Fruit fly (Drosophila melanogaster) whole organism, embryonic: ENCODE data around the gene ckd.

Source experiments
- CG10565 ChIP-seq: fragments of 200-800 bp; sonication (Bioruptor generic); optimal IDR thresholded peaks from 3 replicates; lab custom pipeline; 2016; ENCODE audit warnings: missing biosample characterization, mild to moderate bottlenecking, missing genetic modification characterization
- CG10654 ChIP-seq: fragments of 200-800 bp; sonication (Bioruptor generic); optimal IDR thresholded peaks from 2 replicates; lab custom pipeline; 2016; ENCODE audit warnings: missing biosample characterization, missing genetic modification characterization
- CG11696 ChIP-seq: fragments of 200-800 bp; sonication (Bioruptor generic); IDR thresholded peaks from 2 replicates; pipeline ENCODE4 v1.3.6; 2022; ENCODE audit warnings: missing biosample characterization, missing genetic modification characterization
- CG12219 ChIP-seq: fragments of 200-800 bp; sonication (Bioruptor generic); optimal IDR thresholded peaks from 3 replicates; lab custom pipeline; 2018; ENCODE audit warnings: missing biosample characterization, mild to moderate bottlenecking, missing genetic modification characterization
- CG12744 ChIP-seq: fragments of 200-800 bp; sonication (Bioruptor generic); optimal IDR thresholded peaks from 2 replicates; lab custom pipeline; 2016; ENCODE audit warnings: missing biosample characterization, missing genetic modification characterization
- CG15073 ChIP-seq: fragments of 200-800 bp; sonication (Bioruptor generic); optimal IDR thresholded peaks from 2 replicates; lab custom pipeline; 2016; ENCODE audit warnings: missing biosample characterization, missing genetic modification characterization
- CG1529 ChIP-seq: fragments of 200-800 bp; sonication (Bioruptor generic); optimal IDR thresholded peaks from 3 replicates; lab custom pipeline; 2018; ENCODE audit warnings: missing biosample characterization, missing genetic modification characterization
- CG16863 ChIP-seq: fragments of 200-800 bp; sonication (Bioruptor generic); optimal IDR thresholded peaks from 3 replicates; lab custom pipeline; 2016; ENCODE audit warnings: missing biosample characterization, missing genetic modification characterization
- CG17385 ChIP-seq: fragments of 200-800 bp; sonication (Bioruptor generic); optimal IDR thresholded peaks from 3 replicates; lab custom pipeline; 2018; ENCODE audit warnings: missing biosample characterization, mild to moderate bottlenecking, missing genetic modification characterization
- CG17568 ChIP-seq: fragments of 200-800 bp; sonication (Bioruptor generic); optimal IDR thresholded peaks from 2 replicates; lab custom pipeline; 2018; ENCODE audit warnings: missing biosample characterization, mild to moderate bottlenecking, missing genetic modification characterization, moderate library complexity
- CG18619 ChIP-seq: fragments of 200-800 bp; sonication (Bioruptor generic); optimal IDR thresholded peaks from 3 replicates; lab custom pipeline; 2017; ENCODE audit warnings: missing biosample characterization, mild to moderate bottlenecking, missing genetic modification characterization
- CG33557 ChIP-seq: fragments of 200-800 bp; sonication (Bioruptor generic); optimal IDR thresholded peaks from 2 replicates; lab custom pipeline; 2019; ENCODE audit warnings: missing biosample characterization, mild to moderate bottlenecking, missing genetic modification characterization, moderate library complexity
- CG34224 ChIP-seq: fragments of 200-800 bp; sonication (Bioruptor generic); IDR thresholded peaks from 3 replicates; pipeline ENCODE4 v1.3.6; 2022; ENCODE audit warnings: missing biosample characterization, missing genetic modification characterization; ENCODE audit not compliant: partially characterized antibody
- CG3995 ChIP-seq: fragments of 200-800 bp; sonication (Bioruptor generic); optimal IDR thresholded peaks from 3 replicates; lab custom pipeline; 2016; ENCODE audit warnings: missing biosample characterization, missing genetic modification characterization
- CG4730 ChIP-seq: fragments of 200-800 bp; sonication (Bioruptor generic); IDR thresholded peaks from 2 replicates; pipeline ENCODE4 v1.3.6; 2022; ENCODE audit warnings: missing biosample characterization, missing genetic modification characterization
- CG5953 ChIP-seq: fragments of 200-800 bp; sonication (Bioruptor generic); IDR thresholded peaks from 2 replicates; pipeline ENCODE4 v1.3.6; 2022; ENCODE audit warnings: missing biosample characterization, missing genetic modification characterization
- CG6254 ChIP-seq: fragments of 200-800 bp; sonication (Bioruptor generic); optimal IDR thresholded peaks from 3 replicates; lab custom pipeline; 2017; ENCODE audit warnings: mild to moderate bottlenecking, missing biosample characterization, missing genetic modification reagents, missing genetic modification characterization
- CG7839 ChIP-seq: fragments of 200-800 bp; sonication (Bioruptor generic); optimal IDR thresholded peaks from 3 replicates; lab custom pipeline; 2018; ENCODE audit warnings: missing biosample characterization, mild to moderate bottlenecking, missing genetic modification characterization, moderate library complexity
- CG8281 ChIP-seq: fragments of 200-800 bp; sonication (Bioruptor generic); optimal IDR thresholded peaks from 2 replicates; lab custom pipeline; 2018; ENCODE audit warnings: missing biosample characterization, mild to moderate bottlenecking, missing genetic modification characterization, moderate library complexity
- CkIIα-i1 ChIP-seq: fragments of 200-800 bp; sonication (Bioruptor generic); IDR thresholded peaks from 2 replicates; pipeline ENCODE4 v1.3.6; 2022; ENCODE audit warnings: missing biosample characterization, missing genetic modification characterization
- Dfd ChIP-seq, 2 experiments: fragments of >200 bp; optimal IDR thresholded peaks; 2 replicates each; lab custom pipeline; 2017; ENCODE audit warnings: missing biosample characterization in 2 of 2, missing genetic modification characterization in 2 of 2
- Doc3 ChIP-seq: fragments of 200-800 bp; sonication (Bioruptor generic); IDR thresholded peaks from 3 replicates; pipeline ENCODE4 v1.3.6; 2022; ENCODE audit warnings: missing biosample characterization, missing genetic modification characterization; ENCODE audit not compliant: partially characterized antibody
- Drgx ChIP-seq: fragments of 200-800 bp; sonication (Bioruptor generic); IDR thresholded peaks from 2 replicates; pipeline ENCODE4 v1.3.6; 2022; ENCODE audit warnings: missing biosample characterization, missing genetic modification characterization
- Gsc ChIP-seq: fragments of 200-800 bp; sonication (Bioruptor generic); IDR thresholded peaks from 2 replicates; pipeline ENCODE4 v1.3.6; 2022; ENCODE audit warnings: missing biosample characterization, missing genetic modification characterization
- H15 ChIP-seq: fragments of 200-800 bp; sonication (Bioruptor generic); IDR thresholded peaks from 3 replicates; pipeline ENCODE4 v1.3.6; 2022; ENCODE audit warnings: missing biosample characterization, missing genetic modification characterization
- HLH54F ChIP-seq: fragments of 200-800 bp; sonication (Bioruptor generic); optimal IDR thresholded peaks from 3 replicates; lab custom pipeline; 2016; ENCODE audit warnings: missing biosample characterization, missing genetic modification characterization
- Hmr ChIP-seq: fragments of 200-800 bp; sonication (Bioruptor generic); optimal IDR thresholded peaks from 3 replicates; lab custom pipeline; 2017; ENCODE audit warnings: mild to moderate bottlenecking, missing biosample characterization, missing genetic modification reagents, missing genetic modification characterization
- NC2α ChIP-seq: fragments of 200-800 bp; sonication (Bioruptor generic); optimal IDR thresholded peaks from 2 replicates; lab custom pipeline; 2016; ENCODE audit warnings: missing biosample characterization, missing genetic modification characterization
- Oli ChIP-seq: fragments of 200-800 bp; sonication (Bioruptor generic); optimal IDR thresholded peaks from 2 replicates; lab custom pipeline; 2018; ENCODE audit warnings: missing biosample characterization, mild to moderate bottlenecking, missing genetic modification characterization, moderate library complexity
- Ravus ChIP-seq: fragments of 200-800 bp; sonication (Bioruptor generic); IDR thresholded peaks from 2 replicates; pipeline ENCODE4 v1.3.6; 2022; ENCODE audit warnings: missing biosample characterization, missing genetic modification characterization
- Rfx ChIP-seq: fragments of 200-800 bp; sonication (Bioruptor generic); IDR thresholded peaks from 2 replicates; pipeline ENCODE4 v1.3.6; 2022; ENCODE audit warnings: missing biosample characterization, missing genetic modification characterization
- Rx ChIP-seq: fragments of 200-800 bp; sonication (Bioruptor generic); IDR thresholded peaks from 2 replicates; pipeline ENCODE4 v1.3.6; 2022; ENCODE audit warnings: missing biosample characterization, missing genetic modification characterization
- Tbp ChIP-seq: fragments of >200 bp; optimal IDR thresholded peaks from 2 replicates; lab custom pipeline; 2018; ENCODE audit warnings: missing biosample characterization, missing genetic modification characterization
- ara ChIP-seq: fragments of 200-800 bp; sonication (Bioruptor generic); IDR thresholded peaks from 2 replicates; pipeline ENCODE4 v1.3.6; 2022; ENCODE audit warnings: missing biosample characterization, missing genetic modification characterization
- btn ChIP-seq: fragments of 200-800 bp; sonication (Bioruptor generic); optimal IDR thresholded peaks from 2 replicates; lab custom pipeline; 2016; ENCODE audit warnings: missing biosample characterization, missing genetic modification characterization
- caup ChIP-seq: fragments of 200-800 bp; sonication (Bioruptor generic); optimal IDR thresholded peaks from 3 replicates; lab custom pipeline; 2017; ENCODE audit warnings: missing biosample characterization, mild to moderate bottlenecking, missing genetic modification characterization, moderate library complexity; ENCODE audit not compliant: severe bottlenecking
- chm ChIP-seq: fragments of 200-800 bp; sonication (Bioruptor generic); IDR thresholded peaks from 2 replicates; pipeline ENCODE4 v1.3.6; 2022; ENCODE audit warnings: missing biosample characterization, missing genetic modification characterization
- dan ChIP-seq: fragments of 200-800 bp; sonication (Bioruptor generic); IDR thresholded peaks from 2 replicates; pipeline ENCODE4 v1.3.6; 2022; ENCODE audit warnings: missing biosample characterization, missing genetic modification characterization
- gfzf ChIP-seq: fragments of 200-800 bp; sonication (Bioruptor generic); optimal IDR thresholded peaks from 2 replicates; lab custom pipeline; 2016; ENCODE audit warnings: missing biosample characterization, mild to moderate bottlenecking, missing genetic modification characterization, moderate library complexity
- grau ChIP-seq: fragments of 200-800 bp; optimal IDR thresholded peaks from 3 replicates; lab custom pipeline; 2019; ENCODE audit warnings: missing biosample characterization, mild to moderate bottlenecking, missing genetic modification characterization, moderate library complexity
- gro ChIP-seq: fragments of 200-800 bp; sonication (Bioruptor generic); optimal IDR thresholded peaks from 2 replicates; lab custom pipeline; 2016; ENCODE audit warnings: missing biosample characterization, missing genetic modification characterization
- gsb-n ChIP-seq: fragments of 200-800 bp; sonication (Bioruptor generic); optimal IDR thresholded peaks from 3 replicates; lab custom pipeline; 2018; ENCODE audit warnings: missing biosample characterization, mild to moderate bottlenecking, missing genetic modification characterization
- kni ChIP-seq: fragments of 200-800 bp; sonication (Bioruptor generic); optimal IDR thresholded peaks from 3 replicates; lab custom pipeline; 2017; ENCODE audit warnings: mild to moderate bottlenecking, missing biosample characterization, missing genetic modification reagents, missing genetic modification characterization
- mld ChIP-seq: fragments of 200-800 bp; sonication (Bioruptor generic); IDR thresholded peaks from 3 replicates; pipeline ENCODE4 v1.3.6; 2022; ENCODE audit warnings: missing biosample characterization, missing genetic modification characterization; ENCODE audit not compliant: partially characterized antibody
- p53 ChIP-seq: fragments of 200-800 bp; sonication (Bioruptor generic); optimal IDR thresholded peaks from 2 replicates; lab custom pipeline; 2016; ENCODE audit warnings: missing biosample characterization, missing genetic modification characterization
- ro ChIP-seq: fragments of 200-800 bp; sonication (Bioruptor generic); IDR thresholded peaks from 2 replicates; pipeline ENCODE4 v1.3.6; 2022; ENCODE audit warnings: missing biosample characterization, missing genetic modification characterization
- schlank ChIP-seq: fragments of 200-800 bp; sonication (Bioruptor generic); optimal IDR thresholded peaks from 2 replicates; lab custom pipeline; 2018; ENCODE audit warnings: missing biosample characterization, mild to moderate bottlenecking, missing genetic modification characterization
- sima ChIP-seq: fragments of 200-800 bp; sonication (Bioruptor generic); optimal IDR thresholded peaks from 2 replicates; lab custom pipeline; 2016; ENCODE audit warnings: missing biosample characterization, missing genetic modification characterization
- tgo ChIP-seq: fragments of 200-800 bp; sonication (Bioruptor generic); IDR thresholded peaks from 3 replicates; pipeline ENCODE4 v1.3.6; 2022; ENCODE audit warnings: missing biosample characterization, missing genetic modification characterization
- trh ChIP-seq: fragments of 200-800 bp; sonication (Bioruptor generic); optimal IDR thresholded peaks from 2 replicates; lab custom pipeline; 2016; ENCODE audit warnings: missing biosample characterization, missing genetic modification characterization

Gene ckd

DNA sequence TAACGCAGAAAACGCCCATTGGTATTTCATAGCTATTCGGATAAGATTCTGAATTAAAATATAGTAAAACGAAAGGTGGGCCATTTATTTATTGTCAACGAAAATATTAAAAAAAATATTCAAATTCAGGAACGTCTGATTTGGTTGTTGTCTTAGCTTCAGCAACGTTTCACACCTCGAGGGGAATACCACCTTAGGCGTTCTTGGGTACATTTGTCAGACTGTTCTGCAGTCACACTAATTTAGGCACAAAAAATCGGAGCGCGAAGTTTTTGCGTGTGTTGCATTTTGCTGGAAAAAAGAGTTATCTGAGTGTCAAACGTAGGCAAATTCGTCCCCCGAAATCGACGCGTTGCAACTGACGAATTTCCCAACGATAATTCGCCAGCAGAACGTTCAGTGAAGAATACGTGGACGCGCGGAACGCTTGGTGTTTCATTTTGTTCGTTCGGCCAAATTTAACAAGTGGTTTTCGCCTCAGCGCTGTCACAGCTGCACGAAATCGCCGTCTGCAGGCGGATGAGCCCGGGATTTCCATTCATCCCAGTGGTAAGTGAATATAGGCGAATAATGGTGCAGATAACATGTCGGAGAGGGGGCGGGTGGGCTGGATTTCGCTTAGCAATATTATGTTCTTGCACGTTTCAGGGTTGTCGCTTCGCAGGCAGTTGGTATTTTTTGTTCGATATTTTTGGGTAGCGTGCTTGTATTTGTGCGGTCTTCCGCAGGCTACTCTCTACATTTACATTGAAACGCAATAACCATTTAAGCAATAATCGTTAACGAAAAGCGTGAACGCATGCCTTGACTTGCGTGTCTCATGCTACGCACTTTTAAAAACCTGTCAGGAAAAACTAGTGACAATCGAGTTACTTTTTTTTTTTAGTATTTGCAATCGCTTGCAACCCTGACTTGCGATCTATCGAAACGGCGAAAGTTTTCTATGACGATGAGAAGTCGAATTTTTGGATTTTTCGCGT lies 32.6 kb upstream of the ckd start, which contains the start of gene Larp4B (continued):
- TF ChIP-seq CG33557 (GFP tag; lab: Kevin White, UChicago) (no peak), grau (tag; lab: Kevin White, UChicago) (peak; percentile 38), CG1529 (no peak), dan (GFP tag; lab: Robert Waterston, UW) (no peak), kni (GFP tag; lab: Kevin White, UChicago) (no peak), Gsc (GFP tag; lab: Robert Waterston, UW) (no peak), H15 (no peak), CG12744 (GFP tag; lab: Kevin White, UChicago) (no peak), gro (GFP tag; lab: Kevin White, UChicago) (peak; percentile 45), gfzf (GFP tag; lab: Kevin White, UChicago) (peak; percentile 98), CG3995 (GFP tag; lab: Kevin White, UChicago) (peak; percentile 73), CG16863 (GFP tag; lab: Kevin White, UChicago) (no peak), NC2α (GFP tag; lab: Kevin White, UChicago) (no peak), Drgx (GFP tag; lab: Robert Waterston, UW) (no peak), CG10654 (no peak), trh (GFP tag; lab: Kevin White, UChicago) (no peak), CkIIα-i1 (GFP tag; lab: Robert Waterston, UW) (no peak), CG5953 (no peak), caup (GFP tag; lab: Kevin White, UChicago) (peak; percentile 16), Hmr (GFP tag; lab: Kevin White, UChicago) (peak; percentile 41), Ravus (no peak), p53 (GFP tag; lab: Kevin White, UChicago) (peak; percentile 51), chm (no peak), btn (GFP tag; lab: Kevin White, UChicago) (no peak), CG11696 (no peak), Doc3 (peak; percentile 77), sima (GFP tag; lab: Kevin White, UChicago) (no peak), CG4730 (no peak), CG12219 (GFP tag; lab: Kevin White, UChicago) (no peak), ara (GFP tag; lab: Robert Waterston, UW) (no peak), CG17385 (GFP tag; lab: Kevin White, UChicago) (no peak), CG18619 (no peak), CG7839 (tag; lab: Kevin White, UChicago) (no peak), Tbp (GFP tag; lab: Kevin White, UChicago) (no peak), ro (GFP tag; lab: Robert Waterston, UW) (no peak), CG15073 (GFP tag; lab: Kevin White, UChicago) (no peak), tgo (GFP tag; lab: Robert Waterston, UW) (no peak), HLH54F (GFP tag; lab: Kevin White, UChicago) (no peak), CG17568 (GFP tag; lab: Kevin White, UChicago) (no peak), Rx (GFP tag; lab: Robert Waterston, UW) (no peak), CG6254 (no peak), Dfd (GFP tag; optimal IDR thresholded peaks at IDR 0.05; lab: Kevin White, UChicago) (no peak), Oli (no peak), CG8281 (tag; lab: Kevin White, UChicago) (no peak), CG34224 (GFP tag; lab: Robert Waterston, UW) (peak; percentile 55), schlank (tag; lab: Kevin White, UChicago) (no peak), Rfx (peak; percentile 45), mld (GFP tag; lab: Robert Waterston, UW) (0 out of 3 replicates have a peak, but pooled peaks have one; percentile 39), gsb-n (tag; lab: Kevin White, UChicago) (no peak), CG10565 (GFP tag; lab: Kevin White, UChicago) (no peak)
